Fruit fly (Drosophila melanogaster) whole organism, embryonic: ENCODE results near the gene CG18586.

ENCODE experiments used
- Abd-B ChIP-seq: fragments of 200-800 bp; sonication (Bioruptor generic); optimal IDR thresholded peaks from 2 replicates; lab custom pipeline; 2018; ENCODE audit warnings: missing biosample characterization, mild to moderate bottlenecking, missing genetic modification characterization, moderate library complexity
- BtbVII ChIP-seq: fragments of 200-800 bp; sonication (Bioruptor generic); optimal IDR thresholded peaks from 3 replicates; lab custom pipeline; 2017; ENCODE audit warnings: missing biosample characterization, mild to moderate bottlenecking, missing genetic modification characterization
- CG10321 ChIP-seq: fragments of 200-800 bp; sonication (Bioruptor generic); IDR thresholded peaks from 2 replicates; pipeline ENCODE4 v1.3.6; 2022; ENCODE audit warnings: missing biosample characterization, missing genetic modification characterization
- CG11247 ChIP-seq: fragments of 200-800 bp; sonication (Bioruptor generic); IDR thresholded peaks from 2 replicates; pipeline ENCODE4 v1.3.6; 2022; ENCODE audit warnings: missing biosample characterization, missing genetic modification characterization
- CG12391 ChIP-seq: fragments of 200-800 bp; sonication (Bioruptor generic); optimal IDR thresholded peaks from 3 replicates; lab custom pipeline; 2018; ENCODE audit warnings: missing biosample characterization, mild to moderate bottlenecking, missing genetic modification characterization, moderate library complexity
- CG12769 ChIP-seq: fragments of 200-800 bp; sonication (Bioruptor generic); optimal IDR thresholded peaks from 2 replicates; lab custom pipeline; 2019; ENCODE audit warnings: missing biosample characterization, mild to moderate bottlenecking, missing genetic modification characterization, moderate library complexity
- CG13624 ChIP-seq: fragments of 200-800 bp; sonication (Bioruptor generic); optimal IDR thresholded peaks from 2 replicates; lab custom pipeline; 2016; ENCODE audit warnings: missing biosample characterization, missing genetic modification characterization
- CG15073 ChIP-seq: fragments of 200-800 bp; sonication (Bioruptor generic); optimal IDR thresholded peaks from 2 replicates; lab custom pipeline; 2016; ENCODE audit warnings: missing biosample characterization, missing genetic modification characterization
- CG15601 ChIP-seq: fragments of 200-800 bp; sonication (Bioruptor generic); optimal IDR thresholded peaks from 3 replicates; lab custom pipeline; 2019; ENCODE audit warnings: missing biosample characterization, mild to moderate bottlenecking, missing genetic modification characterization, moderate library complexity
- CG1602 ChIP-seq: fragments of 200-800 bp; sonication (Bioruptor generic); optimal IDR thresholded peaks from 3 replicates; lab custom pipeline; 2016; ENCODE audit warnings: missing biosample characterization, missing genetic modification characterization
- CG1603 ChIP-seq: fragments of 200-800 bp; sonication (Bioruptor generic); optimal IDR thresholded peaks from 2 replicates; lab custom pipeline; 2019; ENCODE audit warnings: missing biosample characterization, mild to moderate bottlenecking, missing genetic modification characterization, moderate library complexity
- CG16863 ChIP-seq: fragments of 200-800 bp; sonication (Bioruptor generic); optimal IDR thresholded peaks from 3 replicates; lab custom pipeline; 2016; ENCODE audit warnings: missing biosample characterization, missing genetic modification characterization
- CG2129 ChIP-seq: fragments of 200-800 bp; sonication (Bioruptor generic); IDR thresholded peaks from 2 replicates; pipeline ENCODE4 v1.3.6; 2022; ENCODE audit warnings: missing biosample characterization, missing genetic modification characterization; ENCODE audit not compliant: partially characterized antibody
- CG2199 ChIP-seq: fragments of 200-800 bp; sonication (Bioruptor generic); IDR thresholded peaks from 3 replicates; pipeline ENCODE4 v1.3.6; 2022; ENCODE audit warnings: missing biosample characterization, missing genetic modification characterization
- CG2712 ChIP-seq: fragments of 200-800 bp; optimal IDR thresholded peaks from 3 replicates; lab custom pipeline; 2019; ENCODE audit warnings: missing biosample characterization, mild to moderate bottlenecking, missing genetic modification characterization, moderate library complexity
- CG30020 ChIP-seq: fragments of 200-800 bp; optimal IDR thresholded peaks from 2 replicates; lab custom pipeline; 2019; ENCODE audit warnings: missing biosample characterization, mild to moderate bottlenecking, missing genetic modification characterization, moderate library complexity
- CG31224 ChIP-seq: fragments of 200-800 bp; sonication (Bioruptor generic); IDR thresholded peaks from 2 replicates; pipeline ENCODE4 v1.3.6; 2022; ENCODE audit warnings: missing biosample characterization, missing genetic modification characterization
- CG3163 ChIP-seq: fragments of 200-800 bp; sonication (Bioruptor generic); optimal IDR thresholded peaks from 3 replicates; lab custom pipeline; 2016; ENCODE audit warnings: missing biosample characterization, missing genetic modification characterization
- CG34224 ChIP-seq: fragments of 200-800 bp; sonication (Bioruptor generic); IDR thresholded peaks from 3 replicates; pipeline ENCODE4 v1.3.6; 2022; ENCODE audit warnings: missing biosample characterization, missing genetic modification characterization; ENCODE audit not compliant: partially characterized antibody
- CG43689 ChIP-seq: fragments of 200-800 bp; sonication (Bioruptor generic); IDR thresholded peaks from 2 replicates; pipeline ENCODE4 v1.3.6; 2022; ENCODE audit warnings: missing biosample characterization, missing genetic modification characterization
- CG7271 ChIP-seq: fragments of 200-800 bp; sonication (Bioruptor generic); optimal IDR thresholded peaks from 2 replicates; lab custom pipeline; 2018; ENCODE audit warnings: missing biosample characterization, mild to moderate bottlenecking, missing genetic modification characterization, moderate library complexity
- CG7963 ChIP-seq: fragments of 200-800 bp; sonication (Bioruptor generic); IDR thresholded peaks from 3 replicates; pipeline ENCODE4 v1.3.6; 2022; ENCODE audit warnings: missing biosample characterization, missing genetic modification characterization; ENCODE audit not compliant: partially characterized antibody
- CG8765 ChIP-seq: fragments of 200-800 bp; sonication (Bioruptor generic); IDR thresholded peaks from 2 replicates; pipeline ENCODE4 v1.3.6; 2022; ENCODE audit warnings: missing biosample characterization, missing genetic modification characterization
- CG9437 ChIP-seq: fragments of 200-800 bp; sonication (Bioruptor generic); optimal IDR thresholded peaks from 2 replicates; lab custom pipeline; 2018; ENCODE audit warnings: missing biosample characterization, mild to moderate bottlenecking, missing genetic modification characterization
- E2f1 ChIP-seq: fragments of 200-800 bp; sonication (Bioruptor generic); IDR thresholded peaks from 2 replicates; pipeline ENCODE4 v1.3.6; 2022; ENCODE audit warnings: missing biosample characterization, missing genetic modification characterization
- Ets65A ChIP-seq: fragments of 200-800 bp; sonication (Bioruptor generic); peaks from one replicate; lab custom pipeline; 2016; ENCODE audit warnings: missing biosample characterization, missing genetic modification characterization
- MESR4 ChIP-seq: fragments of 200-800 bp; sonication (Bioruptor generic); optimal IDR thresholded peaks from 2 replicates; lab custom pipeline; 2018; ENCODE audit warnings: missing biosample characterization, mild to moderate bottlenecking, missing genetic modification characterization, moderate library complexity
- aop ChIP-seq: fragments of 200-800 bp; sonication (Bioruptor generic); IDR thresholded peaks from 2 replicates; pipeline ENCODE4 v1.3.6; 2022; ENCODE audit warnings: missing biosample characterization, missing genetic modification characterization
- chn ChIP-seq: fragments of 200-800 bp; sonication (Bioruptor generic); optimal IDR thresholded peaks from 2 replicates; lab custom pipeline; 2016; ENCODE audit warnings: missing biosample characterization, missing genetic modification characterization
- crol ChIP-seq: fragments of 200-800 bp; sonication (Bioruptor generic); IDR thresholded peaks from 2 replicates; pipeline ENCODE4 v1.3.6; 2022; ENCODE audit warnings: missing biosample characterization, missing genetic modification characterization
- crp ChIP-seq, 2 experiments: fragments of 200-800 bp; sonication (Bioruptor generic); optimal IDR thresholded peaks; 2 replicates in 1 of 2; 3 replicates in 1 of 2; lab custom pipeline; 2017; ENCODE audit warnings: missing biosample characterization in 2 of 2, missing genetic modification characterization in 2 of 2, mild to moderate bottlenecking in 1 of 2, moderate library complexity in 1 of 2
- dan ChIP-seq: fragments of 200-800 bp; sonication (Bioruptor generic); IDR thresholded peaks from 2 replicates; pipeline ENCODE4 v1.3.6; 2022; ENCODE audit warnings: missing biosample characterization, missing genetic modification characterization
- dm ChIP-seq: fragments of 200-800 bp; sonication (Bioruptor generic); optimal IDR thresholded peaks from 3 replicates; lab custom pipeline; 2016; ENCODE audit warnings: missing biosample characterization, missing genetic modification characterization
- dpn ChIP-seq, 2 experiments: fragments of 200-800 bp; sonication (Bioruptor generic); optimal IDR thresholded peaks; 3 replicates each; lab custom pipeline; 2016; ENCODE audit warnings: missing biosample characterization in 2 of 2, missing genetic modification characterization in 2 of 2
- esg ChIP-seq: fragments of 200-800 bp; sonication (Bioruptor generic); conservative IDR thresholded peaks from 2 replicates; pipeline ENCODE4 v1.3.6; 2022; ENCODE audit warnings: missing biosample characterization, missing genetic modification characterization
- ewg ChIP-seq: fragments of 200-800 bp; sonication (Bioruptor generic); optimal IDR thresholded peaks from 3 replicates; lab custom pipeline; 2017; ENCODE audit warnings: mild to moderate bottlenecking, missing biosample characterization, missing genetic modification reagents, missing genetic modification characterization
- ftz-f1 ChIP-seq: fragments of 200-800 bp; sonication (Bioruptor generic); optimal IDR thresholded peaks from 2 replicates; lab custom pipeline; 2016; ENCODE audit warnings: missing biosample characterization, missing genetic modification characterization
- grau ChIP-seq: fragments of 200-800 bp; optimal IDR thresholded peaks from 3 replicates; lab custom pipeline; 2019; ENCODE audit warnings: missing biosample characterization, mild to moderate bottlenecking, missing genetic modification characterization, moderate library complexity
- grn ChIP-seq: fragments of 200-800 bp; sonication (Bioruptor generic); optimal IDR thresholded peaks from 3 replicates; lab custom pipeline; 2017; ENCODE audit warnings: missing biosample characterization, missing genetic modification characterization
- h ChIP-seq: fragments of >200 bp; optimal IDR thresholded peaks from 2 replicates; lab custom pipeline; 2017
- ken ChIP-seq: fragments of 200-800 bp; sonication (Bioruptor generic); IDR thresholded peaks from 3 replicates; pipeline ENCODE4 v1.3.6; 2022; ENCODE audit warnings: missing biosample characterization, missing genetic modification characterization
- lmd ChIP-seq: fragments of 200-800 bp; sonication (Bioruptor generic); IDR thresholded peaks from 2 replicates; pipeline ENCODE4 v1.3.6; 2022; ENCODE audit warnings: missing biosample characterization, missing genetic modification characterization
- pan ChIP-seq, 4 experiments: fragments of >200 bp in 3 of 4; fragments of 200-800 bp in 1 of 4; sonication (Bioruptor generic) in 1 of 4; optimal IDR thresholded peaks in 3 of 4; IDR thresholded peaks in 1 of 4; 2 replicates each; pipeline versions ENCODE4 v1.3.6 to Lab custom; 2017 to 2022; ENCODE audit warnings: missing biosample characterization in 2 of 4, missing genetic modification characterization in 2 of 4, mixed read lengths in 1 of 4
- pfk ChIP-seq: fragments of 200-800 bp; sonication (Bioruptor generic); optimal IDR thresholded peaks from 2 replicates; lab custom pipeline; 2018; ENCODE audit warnings: missing biosample characterization, mild to moderate bottlenecking, missing genetic modification characterization, moderate library complexity
- rib ChIP-seq: fragments of 200-800 bp; sonication (Bioruptor generic); IDR thresholded peaks from 2 replicates; pipeline ENCODE4 v1.3.6; 2022; ENCODE audit warnings: missing biosample characterization, missing genetic modification characterization
- slou ChIP-seq: fragments of 200-800 bp; sonication (Bioruptor generic); optimal IDR thresholded peaks from 3 replicates; lab custom pipeline; 2016; ENCODE audit warnings: missing biosample characterization, missing genetic modification characterization
- tap ChIP-seq: fragments of 200-800 bp; optimal IDR thresholded peaks from 3 replicates; lab custom pipeline; 2019; ENCODE audit warnings: missing biosample characterization, mild to moderate bottlenecking, missing genetic modification characterization, moderate library complexity
- tll ChIP-seq, 2 experiments: fragments of 200-800 bp in 1 of 2; fragments of >200 bp in 1 of 2; sonication (Bioruptor generic) in 1 of 2; optimal IDR thresholded peaks; 2 replicates each; lab custom pipeline; 2017 to 2019; ENCODE audit warnings: missing biosample characterization in 2 of 2, missing genetic modification characterization in 2 of 2, mild to moderate bottlenecking in 1 of 2, moderate library complexity in 1 of 2
- unpg ChIP-seq: fragments of 200-800 bp; sonication (Bioruptor generic); optimal IDR thresholded peaks from 3 replicates; lab custom pipeline; 2018; ENCODE audit warnings: missing biosample characterization, mild to moderate bottlenecking, missing genetic modification characterization, moderate library complexity
- zen ChIP-seq: fragments of 200-800 bp; sonication (Bioruptor generic); optimal IDR thresholded peaks from 3 replicates; lab custom pipeline; 2018; ENCODE audit warnings: missing biosample characterization, mild to moderate bottlenecking, missing genetic modification characterization, moderate library complexity

CG18586 gene

dm6 chr3L:5921216-5921615 is 48.1 kb downstream of the CG18586 start, which contains the start of gene PXo:
PXo (minus strand) TSS chr3L:5921316.
- TF ChIP-seq BtbVII (GFP tag; lab: Kevin White, UChicago) = no peak
- TF ChIP-seq Ets65A (GFP tag; lab: Kevin White, UChicago) = no peak
- peak in 1 of 2 experiments; percentile 31 for TF ChIP-seq crp (GFP tag; optimal IDR thresholded peaks at IDR 0.05; lab: Kevin White, UChicago)
- TF ChIP-seq CG2129 (GFP tag; lab: Robert Waterston, UW) = no peak
- TF ChIP-seq Abd-B (GFP tag; lab: Kevin White, UChicago) = no peak
- no peak for TF ChIP-seq grau
- no peak for TF ChIP-seq rib (GFP tag; lab: Robert Waterston, UW)
- no peak for TF ChIP-seq CG1602
- TF ChIP-seq crol (GFP tag; lab: Robert Waterston, UW) = peak; percentile 67
- TF ChIP-seq MESR4 = peak; percentile 1
- no peak for TF ChIP-seq CG7963 (GFP tag; lab: Robert Waterston, UW)
- TF ChIP-seq E2f1 (GFP tag; lab: Robert Waterston, UW) = no peak
- TF ChIP-seq CG15073 = no peak
- no peak for TF ChIP-seq dan (GFP tag; lab: Robert Waterston, UW)
- TF ChIP-seq esg (GFP tag; lab: Robert Waterston, UW) = no peak
- no peak for TF ChIP-seq unpg (GFP tag; lab: Kevin White, UChicago)
- peak; percentile 10 for TF ChIP-seq CG12769 (tag; lab: Kevin White, UChicago)

dm6 chr3L:5922005-5922685 is 49.0 kb downstream of the CG18586 start, which contains the start of gene CG32407:
CG32407 (plus strand) TSS chr3L:5922055.
- TF ChIP-seq dpn (GFP tag; optimal IDR thresholded peaks at IDR 0.05; lab: Kevin White, UChicago) = no peak
- peak; percentile 11 for TF ChIP-seq CG1603
- TF ChIP-seq CG30020 = no peak
- no peak for TF ChIP-seq ewg (GFP tag; lab: Kevin White, UChicago)
- TF ChIP-seq CG15601 = peak; percentile 59
- TF ChIP-seq ken (GFP tag; lab: Robert Waterston, UW) = no peak
- no peak for TF ChIP-seq CG31224 (GFP tag; lab: Robert Waterston, UW)
- TF ChIP-seq zen = no peak
- no peak for TF ChIP-seq CG16863 (GFP tag; lab: Kevin White, UChicago)
- TF ChIP-seq CG7271 (tag; lab: Kevin White, UChicago) = no peak
- no peak for TF ChIP-seq CG10321
- TF ChIP-seq dm (GFP tag; lab: Kevin White, UChicago) = peak; percentile 4
- TF ChIP-seq lmd = no peak
- no peak for TF ChIP-seq CG2712 (tag; lab: Kevin White, UChicago)
- TF ChIP-seq CG12391 (tag; lab: Kevin White, UChicago) = no peak
- no peak for TF ChIP-seq aop
- no peak for TF ChIP-seq chn (GFP tag; lab: Kevin White, UChicago)
- no peak for TF ChIP-seq CG43689 (GFP tag; lab: Robert Waterston, UW)
- no peak for TF ChIP-seq slou (GFP tag; lab: Kevin White, UChicago)
- no peak for TF ChIP-seq pfk
- no peak for TF ChIP-seq h (lab: Kevin White, UChicago)
- no peak for TF ChIP-seq CG11247 (GFP tag; lab: Robert Waterston, UW)
- TF ChIP-seq CG8765 (GFP tag; lab: Robert Waterston, UW) = no peak
- no peak for TF ChIP-seq pan (optimal IDR thresholded peaks at IDR 0.05; lab: Kevin White, UChicago)
- no peak for TF ChIP-seq pan (GFP tag; optimal IDR thresholded peaks at IDR 0.05 in 1 of 2, IDR thresholded peaks at IDR 0.05 in 1 of 2)
- TF ChIP-seq ftz-f1 (GFP tag; lab: Kevin White, UChicago) = no peak
- no peak for TF ChIP-seq CG9437
- TF ChIP-seq tap = no peak
- TF ChIP-seq CG13624 (GFP tag; lab: Kevin White, UChicago) = no peak
- no peak for TF ChIP-seq tll (GFP tag; optimal IDR thresholded peaks at IDR 0.05; lab: Kevin White, UChicago)
- no peak for TF ChIP-seq CG2199 (GFP tag; lab: Robert Waterston, UW)
- TF ChIP-seq grn (GFP tag; lab: Kevin White, UChicago) = peak; percentile 37
- no peak for TF ChIP-seq CG34224 (GFP tag; lab: Robert Waterston, UW)
- no peak for TF ChIP-seq CG3163 (GFP tag; lab: Kevin White, UChicago)
